Worm (Caenorhabditis elegans): ENCODE data around the gene oac-5.

DNA sequence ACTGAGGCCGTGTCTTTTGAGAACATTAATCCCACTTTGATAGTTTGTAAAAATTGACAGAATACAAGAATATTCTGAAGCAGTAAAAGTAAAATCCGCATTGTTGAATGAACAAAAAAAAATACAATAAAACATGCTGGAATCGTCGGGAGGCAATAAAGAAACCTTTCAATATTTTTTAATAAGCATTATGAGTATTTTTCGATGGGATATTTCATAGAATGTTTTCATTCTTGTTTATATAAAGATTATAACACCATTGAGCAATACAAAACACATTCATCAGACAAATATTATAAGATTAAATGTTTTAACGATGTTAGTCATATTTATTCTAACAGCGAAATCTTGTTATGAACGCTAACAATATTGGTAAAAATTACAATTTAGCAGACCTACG lies 38.8 kb upstream of the oac-5 start, which contains the start of gene gcy-20:
- no peak for TF ChIP-seq him-1 (tag; optimal IDR thresholded peaks at IDR 0.05)
- TF ChIP-seq W03F9.2 (tag; optimal IDR thresholded peaks at IDR 0.05) = no peak
